Worm (Caenorhabditis elegans) whole organism, late embryonic: ENCODE measurements around the gene Y47D7A.7.

ENCODE experiments used
- C08G9.2 ChIP-seq: sonication (generic microtip); optimal IDR thresholded peaks from 2 replicates; lab custom pipeline; 2016; ENCODE audit warnings: mild to moderate bottlenecking, missing genetic modification characterization, moderate library complexity, missing compliant biosample characterization
- C38D4.7 ChIP-seq: fragments of 200-800 bp; sonication (Bioruptor generic); optimal IDR thresholded peaks from 2 replicates; lab custom pipeline; 2018; ENCODE audit warnings: mild to moderate bottlenecking, missing genetic modification characterization, moderate library complexity, missing compliant biosample characterization
- F13H6.1 ChIP-seq: sonication (generic microtip); optimal IDR thresholded peaks from 2 replicates; lab custom pipeline; 2016; ENCODE audit warnings: missing genetic modification characterization, missing compliant biosample characterization
- K02D7.2 ChIP-seq: sonication (generic microtip); optimal IDR thresholded peaks from 2 replicates; lab custom pipeline; 2017; ENCODE audit warnings: mild to moderate bottlenecking, missing genetic modification characterization, missing compliant biosample characterization
- K09A11.1 ChIP-seq: sonication (generic microtip); optimal IDR thresholded peaks from 2 replicates; lab custom pipeline; 2017; ENCODE audit warnings: antibody characterized with exemption, mild to moderate bottlenecking, missing genetic modification characterization, missing compliant biosample characterization; ENCODE audit not compliant: insufficient read depth
- Y22D7AL.16 ChIP-seq: sonication (generic microtip); optimal IDR thresholded peaks from 2 replicates; lab custom pipeline; 2016; ENCODE audit warnings: missing genetic modification characterization, missing compliant biosample characterization
- ama-1 ChIP-seq: fragments of 150-350 bp; optimal IDR thresholded peaks from 2 replicates; lab custom pipeline; 2014
- ceh-14 ChIP-seq: sonication (generic microtip); optimal IDR thresholded peaks from 2 replicates; lab custom pipeline; 2016; ENCODE audit warnings: missing genotype, missing genetic modification characterization, missing compliant biosample characterization
- ceh-18 ChIP-seq: sonication (generic microtip); optimal IDR thresholded peaks from 2 replicates; lab custom pipeline; 2016; ENCODE audit warnings: missing genetic modification characterization, missing compliant biosample characterization
- ceh-2 ChIP-seq: sonication (generic microtip); optimal IDR thresholded peaks from 2 replicates; lab custom pipeline; 2016; ENCODE audit warnings: missing genotype, missing genetic modification characterization, missing compliant biosample characterization
- ceh-30 ChIP-seq: fragments of 150-350 bp; optimal IDR thresholded peaks from 2 replicates; lab custom pipeline; 2014; ENCODE audit warnings: missing biosample characterization, missing genetic modification characterization
- ceh-31 ChIP-seq: sonication (generic microtip); optimal IDR thresholded peaks from 2 replicates; lab custom pipeline; 2016; ENCODE audit warnings: missing genetic modification characterization, missing compliant biosample characterization
- ceh-45 ChIP-seq: fragments of 200-800 bp; sonication (Bioruptor generic); IDR thresholded peaks from 2 replicates; pipeline ENCODE4 v1.3.6; 2022; ENCODE audit warnings: missing genetic modification reagents, missing genetic modification characterization, missing compliant biosample characterization
- ceh-9 ChIP-seq: sonication (generic microtip); optimal IDR thresholded peaks from 2 replicates; lab custom pipeline; 2016; ENCODE audit warnings: mild to moderate bottlenecking, missing genetic modification characterization, inconsistent platforms, missing compliant biosample characterization
- che-1 ChIP-seq: sonication (generic microtip); optimal IDR thresholded peaks from 2 replicates; lab custom pipeline; 2016; ENCODE audit warnings: mild to moderate bottlenecking, missing genetic modification characterization, missing compliant biosample characterization
- elt-2 ChIP-seq: sonication (generic microtip); optimal IDR thresholded peaks from 2 replicates; lab custom pipeline; 2016; ENCODE audit warnings: missing genetic modification reagents, missing genetic modification characterization, missing compliant biosample characterization
- elt-4 ChIP-seq: sonication (generic microtip); optimal IDR thresholded peaks from 2 replicates; lab custom pipeline; 2016; ENCODE audit warnings: missing genetic modification characterization, missing compliant biosample characterization
- gmeb-2 ChIP-seq: sonication (generic microtip); optimal IDR thresholded peaks from 2 replicates; lab custom pipeline; 2016; ENCODE audit warnings: missing genetic modification characterization, inconsistent platforms, missing compliant biosample characterization
- hlh-13 ChIP-seq: fragments of 200-800 bp; sonication (Bioruptor generic); optimal IDR thresholded peaks from 2 replicates; lab custom pipeline; 2018; ENCODE audit warnings: mild to moderate bottlenecking, missing genetic modification characterization, missing compliant biosample characterization
- hlh-15 ChIP-seq: sonication (generic microtip); optimal IDR thresholded peaks from 2 replicates; lab custom pipeline; 2016; ENCODE audit warnings: missing genetic modification characterization, missing compliant biosample characterization
- hlh-30 ChIP-seq: sonication (generic microtip); optimal IDR thresholded peaks from 2 replicates; lab custom pipeline; 2017; ENCODE audit warnings: antibody characterized with exemption, missing genetic modification characterization, missing compliant biosample characterization; ENCODE audit not compliant: insufficient read depth
- hlh-8 ChIP-seq: sonication (generic microtip); optimal IDR thresholded peaks from 2 replicates; lab custom pipeline; 2016; ENCODE audit warnings: missing genotype, missing genetic modification characterization, missing compliant biosample characterization
- madf-2 ChIP-seq: sonication (generic microtip); optimal IDR thresholded peaks from 2 replicates; lab custom pipeline; 2017; ENCODE audit warnings: missing genetic modification characterization, missing compliant biosample characterization
- mec-3 ChIP-seq: sonication (generic microtip); optimal IDR thresholded peaks from 2 replicates; lab custom pipeline; 2016; ENCODE audit warnings: borderline replicate concordance, missing genetic modification characterization, missing compliant biosample characterization
- pag-3 ChIP-seq: sonication (generic microtip); optimal IDR thresholded peaks from 2 replicates; lab custom pipeline; 2016; ENCODE audit warnings: missing compliant biosample characterization, missing genetic modification characterization, borderline replicate concordance
- pax-1 ChIP-seq: fragments of 150-350 bp; optimal IDR thresholded peaks from 2 replicates; lab custom pipeline; 2014; ENCODE audit warnings: missing biosample characterization, missing genetic modification characterization
- pha-2 ChIP-seq: sonication (generic microtip); optimal IDR thresholded peaks from 2 replicates; lab custom pipeline; 2017; ENCODE audit warnings: mild to moderate bottlenecking, missing genetic modification characterization, missing compliant biosample characterization
- pros-1 ChIP-seq: fragments of 150-350 bp; optimal IDR thresholded peaks from 2 replicates; lab custom pipeline; 2014; ENCODE audit warnings: missing biosample characterization, missing genetic modification reagents, missing genetic modification characterization
- ref-2 ChIP-seq: sonication (generic microtip); optimal IDR thresholded peaks from 2 replicates; lab custom pipeline; 2016; ENCODE audit warnings: missing genetic modification characterization, missing compliant biosample characterization
- sdc-2 ChIP-seq: sonication (generic microtip); optimal IDR thresholded peaks from 2 replicates; lab custom pipeline; 2016; ENCODE audit warnings: missing genotype, missing genetic modification characterization, missing compliant biosample characterization
- sox-4 ChIP-seq: sonication (generic microtip); optimal IDR thresholded peaks from 2 replicates; lab custom pipeline; 2017; ENCODE audit warnings: mild to moderate bottlenecking, missing genetic modification characterization, inconsistent platforms, missing compliant biosample characterization
- unc-3 ChIP-seq, 2 experiments: fragments of 200-800 bp in 1 of 2; sonication (Bioruptor generic) in 1 of 2; sonication (generic microtip) in 1 of 2; conservative IDR thresholded peaks in 1 of 2; optimal IDR thresholded peaks in 1 of 2; 2 replicates each; pipeline versions ENCODE4 v1.3.6 to Lab custom; 2016 to 2022; ENCODE audit warnings: missing compliant biosample characterization in 2 of 2, missing genetic modification characterization in 2 of 2, missing genetic modification reagents in 1 of 2
- unc-86 ChIP-seq: sonication (generic microtip); optimal IDR thresholded peaks from 2 replicates; lab custom pipeline; 2016; ENCODE audit warnings: missing genetic modification characterization, missing compliant biosample characterization
- zip-5 ChIP-seq: sonication (generic microtip); optimal IDR thresholded peaks from 2 replicates; lab custom pipeline; 2016; ENCODE audit warnings: missing genetic modification characterization, missing compliant biosample characterization
- ztf-16 ChIP-seq: sonication (generic microtip); optimal IDR thresholded peaks from 2 replicates; lab custom pipeline; 2017; ENCODE audit warnings: missing genetic modification characterization, missing compliant biosample characterization

Y47D7A.7 gene

DNA sequence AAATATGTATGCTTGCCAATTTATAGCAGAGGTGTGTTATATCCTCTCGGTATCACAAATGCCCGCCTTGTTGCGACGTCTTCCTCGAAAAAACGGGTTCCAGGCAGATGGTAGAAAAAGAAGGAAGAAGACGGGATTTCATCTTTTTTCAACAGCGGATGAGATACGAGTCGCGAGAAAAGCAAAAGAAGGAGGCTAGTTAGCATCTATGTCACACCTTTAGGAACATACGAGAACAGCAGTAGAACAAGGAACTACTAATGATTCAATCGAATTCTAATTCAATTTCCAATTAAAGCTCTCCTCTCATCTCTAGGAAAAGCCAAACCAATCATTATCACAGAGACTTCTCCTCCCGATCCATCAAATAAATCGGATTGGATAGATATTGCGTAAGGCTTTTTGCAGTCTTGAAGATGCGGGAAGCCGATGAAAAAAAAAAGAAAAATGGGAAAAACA, 5.0 kb downstream of the Y47D7A.7 start, which contains the start of gene grl-5:
TSS of gene grl-5 (minus strand) at position 51 of the 459 bp plus-strand sequence.
- TF ChIP-seq hlh-8 = no peak
- TF ChIP-seq ceh-45 (GFP tag; lab: Robert Waterston, UW) = no peak
- TF ChIP-seq ceh-9 (tag; lab: Kevin White, UChicago) = no peak
- TF ChIP-seq hlh-30 (tag; lab: Kevin White, UChicago) = no peak
- TF ChIP-seq hlh-15 = no peak
- no peak for TF ChIP-seq ref-2
- no peak for TF ChIP-seq ztf-16 (tag; lab: Kevin White, UChicago)
- no peak for TF ChIP-seq mec-3 (tag; lab: Kevin White, UChicago)
- no peak for TF ChIP-seq C08G9.2 (tag; lab: Kevin White, UChicago)
- no peak for TF ChIP-seq ceh-2 (tag; lab: Kevin White, UChicago)
- no peak for TF ChIP-seq elt-4 (tag; lab: Kevin White, UChicago)
- no peak for TF ChIP-seq ceh-31 (tag; lab: Kevin White, UChicago)

DNA sequence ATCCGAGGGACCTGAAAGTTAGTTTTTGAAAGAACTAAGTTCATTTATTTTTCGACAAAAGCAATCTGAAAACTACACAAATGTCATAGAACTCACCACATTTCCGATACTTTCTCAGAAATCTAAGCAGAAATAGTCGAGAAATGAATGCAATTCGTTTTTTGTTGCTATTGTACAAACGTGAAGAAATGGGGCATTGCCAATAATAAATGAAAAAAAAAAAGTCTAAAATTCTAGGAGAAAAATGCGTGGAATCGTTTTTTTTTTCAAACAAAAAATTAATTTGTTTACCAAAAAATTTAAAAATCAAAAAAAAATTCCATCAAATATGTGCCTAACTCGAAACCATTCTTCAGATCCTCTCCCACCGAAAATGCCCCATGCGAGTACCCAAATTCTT, 8.0 kb downstream of the Y47D7A.7 start, which contains the start of gene Y47D7A.17:
TSS of gene Y47D7A.17 (minus strand) at position 101 of the 400 bp plus-strand sequence.
- TF ChIP-seq ceh-45 (GFP tag; lab: Robert Waterston, UW) (no peak), hlh-8 (no peak), pax-1 (tag; lab: Kevin White, UChicago) (no peak), F13H6.1 (no peak), pros-1 (tag; lab: Kevin White, UChicago) (no peak), K09A11.1 (tag; lab: Kevin White, UChicago) (no peak), ama-1 (lab: Kevin White, UChicago) (no peak), madf-2 (tag; lab: Kevin White, UChicago) (no peak), hlh-15 (no peak), ref-2 (no peak), gmeb-2 (tag; lab: Kevin White, UChicago) (no peak), unc-3 (GFP tag; conservative IDR thresholded peaks at IDR 0.05; lab: Robert Waterston, UW) (no peak), unc-3 (tag; optimal IDR thresholded peaks at IDR 0.05; lab: Kevin White, UChicago) (no peak), unc-86 (no peak), pha-2 (tag; lab: Kevin White, UChicago) (no peak)

DNA sequence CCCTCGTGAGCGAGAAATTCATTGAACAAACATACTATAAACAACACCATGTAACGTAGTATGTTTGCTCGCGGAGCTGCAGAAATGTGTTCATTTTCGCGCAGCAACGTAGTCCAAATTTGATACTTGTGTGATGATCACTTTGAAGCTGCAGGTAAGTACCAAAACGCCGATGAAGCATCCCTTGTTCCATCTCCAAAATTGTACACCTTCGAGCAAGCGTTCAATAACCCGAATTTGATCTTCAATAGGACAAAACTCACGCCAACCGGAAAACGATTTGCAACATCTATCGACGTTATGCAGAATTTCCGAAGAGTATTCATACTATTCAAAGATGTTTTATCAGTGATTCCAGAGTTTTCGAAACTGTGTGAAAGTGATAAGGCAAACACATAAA, 9.0 kb downstream of the Y47D7A.7 start, which contains the start of gene Y47D7A.3:
TSS of gene Y47D7A.3 (plus strand) at position 301 of the 400 bp plus-strand sequence.
- TF ChIP-seq K09A11.1 (tag; lab: Kevin White, UChicago) = no peak
- TF ChIP-seq ceh-14 (tag; lab: Kevin White, UChicago) = no peak
- no peak for TF ChIP-seq sox-4 (tag; lab: Kevin White, UChicago)
- no peak for TF ChIP-seq K02D7.2 (tag; lab: Kevin White, UChicago)
- TF ChIP-seq pag-3 (tag; lab: Kevin White, UChicago) = no peak
- no peak for TF ChIP-seq sdc-2
- TF ChIP-seq zip-5 (tag; lab: Kevin White, UChicago) = no peak
- no peak for TF ChIP-seq F13H6.1
- TF ChIP-seq, all 69 proteins: peak for 0

DNA sequence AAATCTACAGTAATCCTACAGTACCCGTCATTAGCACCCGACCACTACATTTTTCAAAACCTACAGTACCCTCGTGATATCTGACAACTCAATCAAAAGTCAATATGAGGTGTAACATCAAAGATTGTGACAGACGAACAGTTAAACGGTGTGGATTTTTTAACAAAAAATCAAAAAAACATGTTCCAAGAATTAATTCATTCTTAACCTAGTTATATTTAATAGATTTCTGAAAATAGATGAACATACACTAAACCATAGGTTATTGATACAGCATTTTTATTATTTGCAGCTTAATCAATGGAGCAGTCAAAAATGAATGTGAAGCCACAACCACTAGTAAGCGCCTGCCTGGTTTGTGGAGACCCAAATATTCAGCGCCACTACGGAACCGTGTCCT, 12.1 kb downstream of the Y47D7A.7 start, which contains the start of gene nhr-118:
TSS of gene nhr-118 (plus strand) at position 301 of the 400 bp plus-strand sequence.
- no peak for TF ChIP-seq hlh-8
- no peak for TF ChIP-seq C38D4.7 (GFP tag; lab: Kevin White, UChicago)
- no peak for TF ChIP-seq ceh-18 (tag; lab: Kevin White, UChicago)
- TF ChIP-seq elt-2 (tag; lab: Kevin White, UChicago) = no peak
- TF ChIP-seq ceh-30 (tag; lab: Kevin White, UChicago) = no peak
- TF ChIP-seq hlh-13 (GFP tag; lab: Kevin White, UChicago) = no peak
- no peak for TF ChIP-seq hlh-15
- TF ChIP-seq Y22D7AL.16 (tag; lab: Kevin White, UChicago) = no peak
- no peak for TF ChIP-seq che-1
